Fruit fly (Drosophila melanogaster): Measurements from ENCODE around the gene p130CAS.

p130CAS gene

DNA sequence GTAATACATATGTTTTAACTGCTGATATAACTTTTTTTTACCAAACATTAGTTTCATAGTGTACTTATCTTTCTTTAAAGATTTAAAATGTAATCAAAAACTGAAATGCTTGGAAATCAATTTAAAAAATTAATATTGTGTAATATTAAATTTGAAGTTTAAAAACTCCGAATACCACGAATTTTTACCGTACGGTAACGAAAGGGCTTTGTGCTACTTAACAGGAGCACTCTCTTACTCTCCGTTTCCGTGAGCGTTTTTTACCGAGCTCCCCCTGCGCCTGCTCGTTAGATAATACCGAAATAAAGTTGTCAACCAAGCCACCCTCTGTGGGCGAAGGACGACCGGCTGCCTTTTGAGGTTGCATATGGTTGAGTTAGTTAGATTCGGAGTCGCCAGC, at the start of gene p130CAS, which contains the start of gene Dic61B:
Gene p130CAS (plus strand): TSS at position 396 of the 400 bp plus-strand sequence.
Gene Dic61B (minus strand): TSS at position 101 of the 400 bp plus-strand sequence.
- TF ChIP-seq CG5204 (GFP tag; optimal IDR thresholded peaks at IDR 0.05) (no peak), kay (GFP tag; ENCODE audit: borderline replicate concordance) (no peak), CG7045 (GFP tag; optimal IDR thresholded peaks at IDR 0.05) (no peak), CG1620 (GFP tag; optimal IDR thresholded peaks at IDR 0.05) (no peak), CG11617 (GFP tag; optimal IDR thresholded peaks at IDR 0.05) (no peak), ovo (GFP tag; optimal IDR thresholded peaks at IDR 0.05) (no peak), cic (GFP tag; optimal IDR thresholded peaks at IDR 0.05) (no peak), Mnt (GFP tag; optimal IDR thresholded peaks at IDR 0.05) (no peak), pad (GFP tag; optimal IDR thresholded peaks at IDR 0.05) (no peak), bab1 (GFP tag; optimal IDR thresholded peaks at IDR 0.05) (no peak), cnc (optimal IDR thresholded peaks at IDR 0.05) (no peak), CG12768 (GFP tag; optimal IDR thresholded peaks at IDR 0.05) (no peak), Hr96 (GFP tag; optimal IDR thresholded peaks at IDR 0.05) (no peak), tj (GFP tag; optimal IDR thresholded peaks at IDR 0.05) (no peak), CG7101 (tag; optimal IDR thresholded peaks at IDR 0.05) (no peak)

DNA sequence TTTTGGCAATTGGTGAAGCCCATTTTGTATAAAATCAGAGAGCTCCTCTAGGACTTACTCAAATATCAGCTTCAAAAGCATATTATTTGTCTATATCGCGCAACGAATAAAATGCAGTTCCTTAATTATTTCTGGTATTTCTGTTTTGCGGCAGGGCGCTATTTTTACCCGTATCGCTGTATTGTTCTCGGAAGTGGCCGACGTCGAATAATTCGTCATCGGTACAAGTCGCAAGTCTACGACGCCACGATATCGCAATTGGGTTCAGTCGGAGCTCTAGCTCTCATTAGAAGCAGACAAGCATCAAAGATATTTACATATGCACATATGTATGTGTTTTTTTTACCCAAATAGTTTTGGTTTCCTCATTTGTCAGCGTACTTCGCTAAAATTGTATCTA, 48.6 kb upstream of the p130CAS start:
- peak; percentile 88 for TF ChIP-seq kay (GFP tag; ENCODE audit: borderline replicate concordance)
- TF ChIP-seq CG1620 (GFP tag; optimal IDR thresholded peaks at IDR 0.05) = no peak
- TF ChIP-seq Crg-1 (GFP tag; optimal IDR thresholded peaks at IDR 0.05) = no peak
- TF ChIP-seq pad (GFP tag; optimal IDR thresholded peaks at IDR 0.05) = no peak

DNA sequence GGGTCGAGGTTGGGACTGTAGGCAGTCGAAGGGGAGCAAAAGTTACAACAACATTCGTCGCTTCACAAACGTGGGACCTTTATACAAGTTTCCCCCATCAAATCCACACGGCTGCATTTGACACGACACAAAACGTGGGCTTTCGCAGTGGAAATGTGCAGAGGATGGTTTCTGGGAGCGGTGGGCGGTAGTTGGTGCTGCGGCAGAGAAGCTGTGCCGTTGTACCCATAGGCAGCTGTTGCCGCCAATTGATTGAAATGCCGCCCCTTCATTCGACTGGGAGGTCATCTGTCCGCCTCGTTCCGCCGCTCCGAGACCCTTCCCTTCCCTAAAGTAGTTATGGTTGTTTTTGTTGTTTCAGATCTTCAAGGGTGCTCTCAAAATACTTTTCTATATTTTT, 43.6 kb upstream of the p130CAS start:
- TF ChIP-seq cic (GFP tag; optimal IDR thresholded peaks at IDR 0.05) (no peak), CG11617 (GFP tag; optimal IDR thresholded peaks at IDR 0.05) (no peak), kay (GFP tag; ENCODE audit: borderline replicate concordance) (no peak), CG7101 (tag; optimal IDR thresholded peaks at IDR 0.05) (no peak), pad (GFP tag; optimal IDR thresholded peaks at IDR 0.05) (no peak), CG14711 (tag; optimal IDR thresholded peaks at IDR 0.05) (no peak), CG1620 (GFP tag; optimal IDR thresholded peaks at IDR 0.05) (no peak), toe (GFP tag; optimal IDR thresholded peaks at IDR 0.05) (no peak)

dm6 chr3L:109936-110335, 42.7 kb upstream of the p130CAS start:
- no peak for TF ChIP-seq CG1620 (GFP tag; optimal IDR thresholded peaks at IDR 0.05)
- no peak for TF ChIP-seq CG7101 (tag; optimal IDR thresholded peaks at IDR 0.05)
- no peak for TF ChIP-seq CG14711 (tag; optimal IDR thresholded peaks at IDR 0.05)
- TF ChIP-seq CG12768 (GFP tag; optimal IDR thresholded peaks at IDR 0.05) = no peak

dm6 chr3L:119390-119789, 33.3 kb upstream of the p130CAS start:
- TF ChIP-seq Mnt (GFP tag; optimal IDR thresholded peaks at IDR 0.05) (no peak), cnc (optimal IDR thresholded peaks at IDR 0.05) (peak in 1 of 2 experiments; percentile 4)

DNA sequence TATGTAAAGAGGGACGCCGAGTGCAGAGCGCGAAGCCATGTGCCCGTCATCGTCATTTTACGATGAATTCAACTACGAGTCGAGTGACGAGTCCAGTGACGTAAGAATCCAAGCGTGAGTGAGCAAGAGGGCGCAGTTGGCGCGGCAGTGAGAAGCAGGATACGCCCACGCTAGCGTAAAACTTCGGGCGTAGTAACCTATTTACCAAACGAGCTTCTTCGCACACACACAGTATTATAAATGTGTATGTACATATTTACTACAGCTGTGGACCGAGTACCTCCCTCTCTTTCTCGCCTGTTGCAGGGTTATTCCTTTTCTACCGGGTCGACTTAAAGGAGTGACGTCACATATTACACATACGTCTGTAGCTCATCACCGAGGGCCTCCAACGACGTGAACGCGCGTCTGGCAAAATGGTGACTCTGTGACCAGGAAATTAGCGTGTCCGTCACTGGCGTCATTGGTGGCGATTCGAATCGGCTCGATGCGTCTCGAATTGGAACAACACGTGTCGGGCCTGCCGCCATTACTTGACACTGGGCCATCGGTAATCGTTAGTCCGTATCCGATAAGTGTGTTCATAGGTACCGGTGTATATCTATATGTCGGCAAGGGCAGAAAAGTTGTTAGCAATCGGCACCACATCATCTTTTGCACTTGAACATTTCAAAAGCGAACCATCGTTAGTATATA, 28.8 kb upstream of the p130CAS start:
- TF ChIP-seq cic (GFP tag; optimal IDR thresholded peaks at IDR 0.05) (peak; percentile 46), pad (GFP tag; optimal IDR thresholded peaks at IDR 0.05) (no peak)

DNA sequence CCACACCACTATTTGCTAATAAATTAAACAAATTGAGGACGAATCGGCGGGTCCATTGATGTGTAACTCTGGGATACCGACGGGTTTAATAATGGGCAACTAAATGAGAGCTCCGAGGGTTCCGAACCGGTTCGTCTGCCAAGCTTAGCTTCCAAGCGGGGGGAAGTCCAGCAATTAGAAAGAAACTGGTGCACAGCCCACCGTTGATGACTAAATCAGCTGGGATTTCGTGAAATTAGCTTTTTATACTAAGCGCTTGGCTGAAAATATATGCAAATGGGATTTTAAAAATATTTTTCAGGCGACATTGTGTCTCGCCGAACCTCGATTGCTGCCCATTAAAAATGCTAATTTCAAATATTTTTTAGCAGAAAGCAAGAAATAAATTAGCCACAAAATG, 25.2 kb upstream of the p130CAS start:
- TF ChIP-seq kay (GFP tag; ENCODE audit: borderline replicate concordance) (no peak), toe (GFP tag; optimal IDR thresholded peaks at IDR 0.05) (no peak), CG33017 (tag; optimal IDR thresholded peaks at IDR 0.05) (no peak), CG12768 (GFP tag; optimal IDR thresholded peaks at IDR 0.05) (no peak), CG14711 (tag; optimal IDR thresholded peaks at IDR 0.05) (no peak), cnc (optimal IDR thresholded peaks at IDR 0.05) (no peak)

DNA sequence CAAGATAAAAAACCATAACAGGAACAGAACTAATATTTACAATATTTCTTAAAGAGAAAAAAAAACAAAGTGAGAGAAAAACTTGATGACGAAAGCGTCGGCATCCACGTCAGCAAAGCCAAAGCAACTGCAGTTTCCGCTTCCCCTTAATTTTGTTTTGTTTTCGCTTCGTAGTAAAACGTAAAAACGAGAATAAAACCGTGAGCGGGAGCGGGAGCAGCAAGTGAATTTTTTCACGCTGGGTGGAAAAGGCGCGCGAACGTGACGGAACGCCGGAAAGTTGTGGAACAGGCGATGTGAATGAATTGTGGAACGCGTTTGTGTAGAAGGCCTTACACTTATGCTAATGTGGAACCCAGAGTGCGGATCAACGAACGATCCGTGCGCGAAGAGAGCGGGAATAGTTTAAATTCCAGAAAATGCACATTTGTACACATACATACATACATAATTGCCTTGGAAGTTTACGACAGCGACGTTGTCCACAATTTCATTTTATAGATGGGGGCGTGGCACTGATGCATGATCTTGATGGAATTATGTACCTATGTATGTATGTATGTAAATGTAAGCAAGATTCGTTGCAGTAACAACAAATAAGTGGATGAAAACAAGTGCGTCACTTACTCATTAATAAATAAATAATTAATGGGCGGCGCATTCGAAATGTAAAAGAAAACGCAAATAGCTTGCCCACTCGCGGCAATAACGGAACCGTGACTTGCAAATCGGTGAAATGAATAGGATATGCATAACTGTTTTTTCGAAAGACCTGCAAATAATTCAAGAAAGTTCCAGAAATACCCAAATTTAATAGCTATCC, 24.2 kb upstream of the p130CAS start:
- peak; percentile 50 for TF ChIP-seq CG33017 (tag; optimal IDR thresholded peaks at IDR 0.05)
- peak; percentile 25 for TF ChIP-seq bab1 (GFP tag; optimal IDR thresholded peaks at IDR 0.05)
- TF ChIP-seq Mnt (GFP tag; optimal IDR thresholded peaks at IDR 0.05) = peak; percentile 30
- no peak for TF ChIP-seq CG5204 (GFP tag; optimal IDR thresholded peaks at IDR 0.05)
- TF ChIP-seq kay (GFP tag; ENCODE audit: borderline replicate concordance) = peak; percentile 88
- no peak for TF ChIP-seq Crg-1 (GFP tag; optimal IDR thresholded peaks at IDR 0.05)
- TF ChIP-seq toe (GFP tag; optimal IDR thresholded peaks at IDR 0.05) = no peak
- TF ChIP-seq cic (GFP tag; optimal IDR thresholded peaks at IDR 0.05) = peak; percentile 100
- peak; percentile 25 for TF ChIP-seq CG14711 (tag; optimal IDR thresholded peaks at IDR 0.05)
- no peak for TF ChIP-seq Hr96 (GFP tag; optimal IDR thresholded peaks at IDR 0.05)
- TF ChIP-seq CG7101 (tag; optimal IDR thresholded peaks at IDR 0.05) = peak; percentile 16
- TF ChIP-seq tj (GFP tag; optimal IDR thresholded peaks at IDR 0.05) = peak; percentile 78
- TF ChIP-seq ovo (GFP tag; optimal IDR thresholded peaks at IDR 0.05) = peak; percentile 53
- TF ChIP-seq CG7045 (GFP tag; optimal IDR thresholded peaks at IDR 0.05) = no peak
- peak; percentile 62 to 84 for TF ChIP-seq cnc (optimal IDR thresholded peaks at IDR 0.05)
- peak; percentile 94 for TF ChIP-seq pad (GFP tag; optimal IDR thresholded peaks at IDR 0.05)
- TF ChIP-seq CG11617 (GFP tag; optimal IDR thresholded peaks at IDR 0.05) = no peak
- no peak for TF ChIP-seq CG1620 (GFP tag; optimal IDR thresholded peaks at IDR 0.05)
- TF ChIP-seq CG12768 (GFP tag; optimal IDR thresholded peaks at IDR 0.05) = peak; percentile 58
- TF ChIP-seq Clk (GFP tag; optimal IDR thresholded peaks at IDR 0.05) = no peak
